Worm (Caenorhabditis elegans) whole organism, L2 larva: Measurements from ENCODE around the gene Y7A5A.3.

Source experiments
- R02D3.7 ChIP-seq: fragments of 150-350 bp; optimal IDR thresholded peaks from 2 replicates; lab custom pipeline; 2014; ENCODE audit warnings: missing biosample characterization, missing genetic modification characterization
- ceh-16 ChIP-seq: fragments of 150-350 bp; optimal IDR thresholded peaks from 2 replicates; lab custom pipeline; 2014; ENCODE audit warnings: missing biosample characterization, missing genetic modification characterization
- lin-13 ChIP-seq: fragments of 150-350 bp; optimal IDR thresholded peaks from 2 replicates; lab custom pipeline; 2014; ENCODE audit warnings: missing biosample characterization, missing genetic modification reagents, missing genetic modification characterization
- nhr-23 ChIP-seq: fragments of 150-350 bp; optimal IDR thresholded peaks from 2 replicates; lab custom pipeline; 2014; ENCODE audit warnings: missing biosample characterization, missing genetic modification reagents, missing genetic modification characterization
- skn-1 ChIP-seq: sonication (generic microtip); optimal IDR thresholded peaks from 2 replicates; lab custom pipeline; 2017; ENCODE audit warnings: missing biosample characterization, missing genetic modification characterization

DNA sequence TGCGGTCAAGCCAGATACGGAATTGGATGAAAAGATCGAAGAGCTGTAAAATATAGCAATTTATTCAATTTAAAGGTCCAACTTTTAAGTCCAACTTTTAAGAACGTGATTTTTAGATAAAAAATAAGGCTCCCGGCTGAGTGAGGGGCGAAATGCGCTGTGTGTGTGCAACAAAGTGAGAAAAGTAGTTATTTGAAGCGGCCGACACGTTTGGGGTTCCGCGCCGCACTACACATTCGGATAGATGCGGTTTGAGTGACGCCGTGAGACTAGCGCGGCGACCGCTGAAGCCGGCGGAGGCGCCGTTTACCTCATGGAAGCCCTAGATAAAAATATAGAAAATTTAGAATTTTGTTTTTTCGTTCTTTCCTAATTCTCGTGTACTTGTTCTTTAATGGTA, 13.7 kb downstream of the Y7A5A.3 start:
- no peak for TF ChIP-seq lin-13 (GFP tag; lab: Kevin White, UChicago)
- no peak for TF ChIP-seq ceh-16
- TF ChIP-seq skn-1, result no peak
- TF ChIP-seq nhr-23, result no peak
- no peak for TF ChIP-seq R02D3.7 (tag; lab: Kevin White, UChicago)
